Worm (Caenorhabditis elegans) whole organism, L2 larva: ENCODE measurements around the gene F35H10.6.

Source experiments
- C34F6.9 ChIP-seq: fragments of 150-350 bp; optimal IDR thresholded peaks from 2 replicates; lab custom pipeline; 2014; ENCODE audit warnings: missing biosample characterization, missing genetic modification characterization
- F13H6.1 ChIP-seq: sonication (generic microtip); optimal IDR thresholded peaks from 2 replicates; lab custom pipeline; 2016; ENCODE audit warnings: missing genetic modification characterization, missing compliant biosample characterization
- R02D3.7 ChIP-seq: fragments of 150-350 bp; optimal IDR thresholded peaks from 2 replicates; lab custom pipeline; 2014; ENCODE audit warnings: missing biosample characterization, missing genetic modification characterization
- Y55F3AM.14 ChIP-seq: fragments of 200-800 bp; sonication (Bioruptor generic); optimal IDR thresholded peaks from 2 replicates; lab custom pipeline; 2018; ENCODE audit warnings: mild to moderate bottlenecking, missing genetic modification characterization, missing compliant biosample characterization
- aly-2 ChIP-seq: fragments of 150-350 bp; optimal IDR thresholded peaks from 2 replicates; lab custom pipeline; 2014; ENCODE audit warnings: missing biosample characterization, missing genetic modification characterization
- blmp-1 ChIP-seq: sonication (generic microtip); optimal IDR thresholded peaks from 2 replicates; lab custom pipeline; 2017; ENCODE audit warnings: missing genetic modification characterization, mild to moderate bottlenecking, missing compliant biosample characterization, antibody characterized with exemption, moderate library complexity; ENCODE audit not compliant: insufficient read depth
- ceh-16 ChIP-seq: fragments of 150-350 bp; optimal IDR thresholded peaks from 2 replicates; lab custom pipeline; 2014; ENCODE audit warnings: missing biosample characterization, missing genetic modification characterization
- ceh-82 ChIP-seq: fragments of 150-350 bp; optimal IDR thresholded peaks from 2 replicates; lab custom pipeline; 2014; ENCODE audit warnings: missing biosample characterization, missing genetic modification characterization
- crh-2 ChIP-seq: sonication (generic microtip); optimal IDR thresholded peaks from 2 replicates; lab custom pipeline; 2017; ENCODE audit warnings: missing biosample characterization, missing genetic modification characterization
- dmd-4 ChIP-seq: sonication (generic microtip); optimal IDR thresholded peaks from 2 replicates; lab custom pipeline; 2017; ENCODE audit warnings: missing biosample characterization, missing genetic modification characterization
- egl-27 ChIP-seq: sonication (generic microtip); optimal IDR thresholded peaks from 3 replicates; lab custom pipeline; 2017; ENCODE audit warnings: missing biosample characterization, missing genetic modification reagents, missing genetic modification characterization
- elt-1 ChIP-seq: fragments of 150-350 bp; optimal IDR thresholded peaks from 2 replicates; lab custom pipeline; 2014; ENCODE audit warnings: missing biosample characterization, missing genetic modification characterization
- elt-3 ChIP-seq: sonication (generic microtip); optimal IDR thresholded peaks from 2 replicates; lab custom pipeline; 2017; ENCODE audit warnings: missing biosample characterization, missing genetic modification characterization
- fos-1 ChIP-seq: fragments of 150-350 bp; optimal IDR thresholded peaks from 2 replicates; lab custom pipeline; 2014; ENCODE audit warnings: missing biosample characterization, missing genetic modification characterization
- gmeb-1 ChIP-seq: fragments of 150-350 bp; optimal IDR thresholded peaks from 2 replicates; lab custom pipeline; 2014; ENCODE audit warnings: missing biosample characterization, missing genetic modification characterization
- lin-11 ChIP-seq: fragments of 150-350 bp; sonication (generic microtip); optimal IDR thresholded peaks from 2 replicates; lab custom pipeline; 2014; ENCODE audit warnings: missing biosample characterization, missing genetic modification characterization, inconsistent platforms, mixed read lengths
- lin-13 ChIP-seq: fragments of 150-350 bp; optimal IDR thresholded peaks from 2 replicates; lab custom pipeline; 2014; ENCODE audit warnings: missing biosample characterization, missing genetic modification reagents, missing genetic modification characterization
- lin-39 ChIP-seq: fragments of 150-350 bp; optimal IDR thresholded peaks from 2 replicates; lab custom pipeline; 2014; ENCODE audit warnings: missing biosample characterization, missing genetic modification reagents, missing genetic modification characterization
- lsy-2 ChIP-seq, 2 experiments: fragments of 150-350 bp in 1 of 2; sonication (generic microtip) in 1 of 2; optimal IDR thresholded peaks; 2 replicates each; lab custom pipeline; 2014 to 2017; ENCODE audit warnings: missing biosample characterization in 2 of 2, missing genetic modification characterization in 2 of 2
- mab-5 ChIP-seq: fragments of 150-350 bp; optimal IDR thresholded peaks from 2 replicates; lab custom pipeline; 2014; ENCODE audit warnings: missing biosample characterization, missing genetic modification characterization
- mbf-1 ChIP-seq: sonication (generic microtip); optimal IDR thresholded peaks from 2 replicates; lab custom pipeline; 2017; ENCODE audit warnings: missing biosample characterization, missing genetic modification characterization
- mdl-1 ChIP-seq, 2 experiments: fragments of 150-350 bp in 1 of 2; sonication (generic microtip) in 1 of 2; optimal IDR thresholded peaks; 2 replicates each; lab custom pipeline; 2017; ENCODE audit warnings: missing biosample characterization in 2 of 2, missing genetic modification characterization in 2 of 2
- nhr-10 ChIP-seq: sonication (generic microtip); optimal IDR thresholded peaks from 2 replicates; lab custom pipeline; 2017; ENCODE audit warnings: missing biosample characterization, missing genetic modification characterization
- nhr-11 ChIP-seq: fragments of 150-350 bp; optimal IDR thresholded peaks from 2 replicates; lab custom pipeline; 2014; ENCODE audit warnings: missing biosample characterization, missing genetic modification characterization
- nhr-129 ChIP-seq: fragments of 150-350 bp; optimal IDR thresholded peaks from 2 replicates; lab custom pipeline; 2014; ENCODE audit warnings: missing biosample characterization, missing genetic modification characterization
- nhr-21 ChIP-seq: fragments of 150-350 bp; optimal IDR thresholded peaks from 2 replicates; lab custom pipeline; 2014; ENCODE audit warnings: missing biosample characterization, missing genetic modification characterization
- nhr-77 ChIP-seq: fragments of 150-350 bp; optimal IDR thresholded peaks from 2 replicates; lab custom pipeline; 2014; ENCODE audit warnings: missing biosample characterization, missing genetic modification characterization
- peb-1 ChIP-seq: fragments of 150-350 bp; optimal IDR thresholded peaks from 2 replicates; lab custom pipeline; 2014; ENCODE audit warnings: missing biosample characterization, missing genetic modification characterization
- sem-4 ChIP-seq: fragments of 150-350 bp; optimal IDR thresholded peaks from 2 replicates; lab custom pipeline; 2014; ENCODE audit warnings: missing biosample characterization, missing genetic modification reagents, missing genetic modification characterization
- skn-1 ChIP-seq: sonication (generic microtip); optimal IDR thresholded peaks from 2 replicates; lab custom pipeline; 2017; ENCODE audit warnings: missing biosample characterization, missing genetic modification characterization
- sma-9 ChIP-seq, 2 experiments: fragments of 150-350 bp in 1 of 2; sonication (generic microtip) in 1 of 2; optimal IDR thresholded peaks; 2 replicates each; lab custom pipeline; 2014 to 2016; ENCODE audit warnings: missing genetic modification characterization in 2 of 2, mild to moderate bottlenecking in 1 of 2, missing biosample characterization in 1 of 2, missing compliant biosample characterization in 1 of 2, missing genetic modification reagents in 1 of 2, moderate library complexity in 1 of 2
- unc-39 ChIP-seq: fragments of 150-350 bp; optimal IDR thresholded peaks from 2 replicates; lab custom pipeline; 2014; ENCODE audit warnings: missing biosample characterization, missing genetic modification characterization
- unc-55 ChIP-seq: fragments of 150-350 bp; sonication (generic microtip); optimal IDR thresholded peaks from 3 replicates; lab custom pipeline; 2014; ENCODE audit warnings: missing biosample characterization, missing genetic modification reagents, missing genetic modification characterization
- unc-62 ChIP-seq: fragments of 150-350 bp; optimal IDR thresholded peaks from 2 replicates; lab custom pipeline; 2014; ENCODE audit warnings: missing biosample characterization, missing genetic modification reagents, missing genetic modification characterization
- zag-1 ChIP-seq: fragments of 150-350 bp; optimal IDR thresholded peaks from 2 replicates; lab custom pipeline; 2014; ENCODE audit warnings: missing biosample characterization, missing genetic modification characterization
- ztf-1 ChIP-seq: fragments of 200-800 bp; sonication (Bioruptor generic); conservative IDR thresholded peaks from 2 replicates; pipeline ENCODE4 v1.3.6; 2022; ENCODE audit warnings: missing genetic modification characterization, missing compliant biosample characterization
- ztf-11 ChIP-seq: sonication (generic microtip); optimal IDR thresholded peaks from 2 replicates; lab custom pipeline; 2017; ENCODE audit warnings: missing biosample characterization, missing genetic modification characterization

The F35H10.6 gene

DNA sequence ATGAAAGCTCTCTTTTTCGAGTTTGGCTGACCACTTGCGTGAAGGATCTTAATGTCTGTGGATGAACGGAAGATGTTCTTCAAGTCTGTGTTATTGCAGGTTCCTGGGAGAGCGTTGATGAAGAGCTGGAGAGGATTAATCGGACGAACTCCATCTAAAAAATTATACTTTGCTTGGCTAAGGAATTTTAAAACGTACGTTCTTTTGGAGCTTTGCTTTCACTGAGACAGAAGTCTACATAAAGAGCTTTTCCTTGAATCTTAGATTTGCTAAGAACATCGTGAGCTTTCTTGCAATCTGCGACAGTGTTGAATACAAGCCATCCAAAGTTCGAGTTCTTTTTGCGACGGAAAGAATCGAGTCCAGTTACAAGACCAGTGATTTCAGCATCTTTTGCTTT lies 12.4 kb upstream of the F35H10.6 start:
- no peak for TF ChIP-seq ztf-11 (tag; lab: Kevin White, UChicago)
- no peak for TF ChIP-seq elt-1 (tag; lab: Kevin White, UChicago)
- TF ChIP-seq peb-1 = no peak

DNA sequence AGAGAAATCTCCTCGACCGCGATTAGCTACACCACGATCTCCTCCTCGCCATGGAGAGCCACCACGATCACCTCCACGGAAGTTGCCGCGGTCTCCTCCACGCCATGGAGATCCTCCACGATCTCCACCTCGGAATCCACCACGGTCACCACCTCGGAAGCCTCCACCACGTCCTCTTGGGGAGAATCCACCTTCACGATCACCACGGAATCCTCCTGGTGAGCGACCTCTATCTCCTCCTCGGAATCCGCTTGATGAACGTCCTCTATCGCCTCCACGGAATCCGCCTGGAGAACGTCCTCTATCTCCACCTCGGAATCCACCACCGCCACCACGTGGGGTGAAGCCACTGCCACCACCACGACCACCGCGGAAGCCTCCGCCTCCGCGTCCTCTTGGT lies 10.6 kb upstream of the F35H10.6 start:
- TF ChIP-seq dmd-4 (tag; lab: Kevin White, UChicago) (no peak), ceh-82 (tag; lab: Kevin White, UChicago) (no peak), nhr-11 (tag; lab: Kevin White, UChicago) (no peak), ceh-16 (tag; lab: Kevin White, UChicago) (no peak), lsy-2 (tag; optimal IDR thresholded peaks at IDR 0.05; lab: Kevin White, UChicago) (no peak), Y55F3AM.14 (no peak)

DNA sequence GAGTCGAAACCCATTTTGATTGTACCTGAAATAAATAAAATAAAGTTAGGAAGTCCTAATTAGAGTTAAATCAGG lies 10.4 kb upstream of the F35H10.6 start, which contains the start of gene nucl-1:
Gene nucl-1, minus strand, starts transcription at position 26 of the 75 bp plus-strand sequence.
- TF ChIP-seq lin-13 (GFP tag; lab: Kevin White, UChicago) (no peak), gmeb-1 (no peak), ztf-1 (GFP tag; lab: Robert Waterston, UW) (no peak), skn-1 (tag; lab: Kevin White, UChicago) (no peak), R02D3.7 (tag; lab: Kevin White, UChicago) (no peak), dmd-4 (tag; lab: Kevin White, UChicago) (no peak), unc-55 (GFP tag; lab: Kevin White, UChicago) (no peak), mbf-1 (tag; lab: Kevin White, UChicago) (no peak), nhr-77 (tag; lab: Kevin White, UChicago) (no peak), nhr-11 (tag; lab: Kevin White, UChicago) (no peak), Y55F3AM.14 (no peak), fos-1 (tag; lab: Kevin White, UChicago) (no peak), ztf-11 (tag; lab: Kevin White, UChicago) (no peak)

DNA sequence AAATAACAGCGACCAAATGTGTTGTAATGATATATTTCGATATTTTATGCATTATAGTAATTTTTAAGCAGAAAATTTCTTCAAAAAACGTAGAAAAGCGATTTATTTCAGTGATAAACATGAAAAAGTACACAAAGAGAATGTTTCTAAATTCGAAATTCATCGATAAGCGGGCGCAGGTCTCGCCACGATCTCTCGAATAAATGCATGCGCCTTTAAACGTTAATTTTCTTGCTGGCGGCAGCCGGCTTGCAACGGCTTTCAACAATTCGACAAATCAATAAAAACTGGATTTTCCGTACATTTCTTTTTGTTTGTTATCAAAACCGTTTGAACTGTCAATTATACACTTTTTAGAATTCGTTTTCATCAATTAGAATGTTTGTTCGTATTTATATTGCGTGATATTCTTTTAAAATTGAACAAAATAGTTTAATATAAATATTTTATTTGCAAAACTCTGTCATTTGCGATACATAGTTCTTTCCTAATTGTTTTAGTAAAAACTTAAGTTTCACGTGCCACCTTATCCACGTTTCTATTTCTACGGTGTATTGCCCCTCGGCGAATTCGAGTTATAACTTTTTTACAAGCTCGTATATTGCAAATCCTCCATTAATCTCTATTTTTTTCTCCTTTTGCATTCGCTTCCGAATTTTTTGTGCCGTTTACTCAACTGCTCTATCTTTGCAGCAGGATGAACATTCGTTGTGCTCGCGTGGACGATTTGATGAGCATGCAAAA lies 10.0 kb upstream of the F35H10.6 start, which contains the start of gene daf-31:
Gene daf-31, plus strand, starts transcription at position 694 of the 744 bp plus-strand sequence.
- TF ChIP-seq crh-2 (tag; lab: Kevin White, UChicago) = peak; percentile 19
- TF ChIP-seq unc-39 = no peak
- no peak for TF ChIP-seq Y55F3AM.14
- TF ChIP-seq F13H6.1 (tag; lab: Kevin White, UChicago) = peak; percentile 28
- peak; percentile 76 for TF ChIP-seq unc-55 (GFP tag; lab: Kevin White, UChicago)
- TF ChIP-seq lsy-2 (tag; optimal IDR thresholded peaks at IDR 0.05; lab: Kevin White, UChicago) = peak in 1 of 2 experiments; percentile 77
- TF ChIP-seq lin-11 = no peak
- TF ChIP-seq nhr-129 (tag; lab: Kevin White, UChicago) = peak; percentile 57
- TF ChIP-seq ztf-1 (GFP tag; lab: Robert Waterston, UW) = no peak
- TF ChIP-seq unc-62 (GFP tag; lab: Kevin White, UChicago) = no peak
- peak; percentile 4 for TF ChIP-seq sma-9 (GFP tag; optimal IDR thresholded peaks at IDR 0.05; lab: Kevin White, UChicago)
- no peak for TF ChIP-seq sma-9 (tag; optimal IDR thresholded peaks at IDR 0.05; lab: Kevin White, UChicago)
- TF ChIP-seq gmeb-1 = peak; percentile 54
- TF ChIP-seq lin-13 (GFP tag; lab: Kevin White, UChicago) = peak; percentile 29
- TF ChIP-seq ceh-16 (tag; lab: Kevin White, UChicago) = no peak
- peak; percentile 58 for TF ChIP-seq C34F6.9
- TF ChIP-seq nhr-10 (tag; lab: Kevin White, UChicago) = no peak
- TF ChIP-seq blmp-1 (tag; lab: Kevin White, UChicago) = no peak
- TF ChIP-seq elt-3 = no peak
- peak; percentile 31 for TF ChIP-seq fos-1 (tag; lab: Kevin White, UChicago)
- TF ChIP-seq, all 48 proteins: peak for 10

DNA sequence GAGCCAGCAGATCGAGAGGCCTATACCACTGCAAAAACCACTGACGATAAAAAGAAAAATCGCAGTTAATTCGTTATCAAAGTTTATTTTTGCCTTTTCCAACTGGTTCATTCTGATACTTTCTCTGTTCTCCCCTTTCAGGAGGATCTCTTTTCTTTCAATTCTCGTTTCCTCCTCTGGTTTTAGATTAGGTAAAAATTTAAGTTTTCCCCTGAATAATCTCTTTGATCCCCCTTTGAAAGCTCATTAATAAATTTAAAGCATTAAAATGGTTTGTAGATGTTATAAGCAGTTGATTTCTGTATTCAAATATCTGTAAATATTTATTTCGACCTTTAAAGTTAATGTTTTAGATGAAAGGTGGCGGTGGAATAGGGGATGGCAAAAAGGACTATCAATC lies 8.5 kb upstream of the F35H10.6 start, which contains the start of gene K07H8.2:
Gene K07H8.2, plus strand, starts transcription at position 301 of the 400 bp plus-strand sequence.
- no peak for TF ChIP-seq aly-2
- TF ChIP-seq sem-4 = no peak
- TF ChIP-seq gmeb-1 = no peak
- TF ChIP-seq lin-39 (tag; lab: Kevin White, UChicago) = no peak
- no peak for TF ChIP-seq R02D3.7 (tag; lab: Kevin White, UChicago)
- TF ChIP-seq nhr-21 (tag; lab: Kevin White, UChicago) = no peak
- no peak for TF ChIP-seq crh-2 (tag; lab: Kevin White, UChicago)
- no peak for TF ChIP-seq ceh-16 (tag; lab: Kevin White, UChicago)
- TF ChIP-seq nhr-77 (tag; lab: Kevin White, UChicago) = no peak
- no peak for TF ChIP-seq skn-1 (tag; lab: Kevin White, UChicago)
- no peak for TF ChIP-seq elt-1 (tag; lab: Kevin White, UChicago)
- TF ChIP-seq mdl-1 (tag; optimal IDR thresholded peaks at IDR 0.05; lab: Kevin White, UChicago) = no peak
- TF ChIP-seq mab-5 (tag; lab: Kevin White, UChicago) = no peak
- TF ChIP-seq blmp-1 (tag; lab: Kevin White, UChicago) = no peak
- no peak for TF ChIP-seq ztf-11 (tag; lab: Kevin White, UChicago)
- TF ChIP-seq zag-1 (tag; lab: Kevin White, UChicago) = no peak
- TF ChIP-seq unc-62 (GFP tag; lab: Kevin White, UChicago) = no peak
- no peak for TF ChIP-seq egl-27 (tag; lab: Kevin White, UChicago)
- no peak for TF ChIP-seq dmd-4 (tag; lab: Kevin White, UChicago)
